Fruit fly (Drosophila melanogaster) Kc167 (cell line): Measurements from ENCODE around the gene CG9147.

Experiments used
- Myc ChIP-seq: fragments of >200 bp; optimal IDR thresholded peaks from 2 replicates; lab custom pipeline; 2017; ENCODE audit warnings: missing external identifiers
- Sin3A ChIP-seq: fragments of >200 bp; optimal IDR thresholded peaks from 2 replicates; lab custom pipeline; 2018; ENCODE audit warnings: missing external identifiers
- h ChIP-seq: fragments of >200 bp; optimal IDR thresholded peaks from 3 replicates; lab custom pipeline; 2018; ENCODE audit warnings: missing external identifiers
- insv ChIP-seq: fragments of >200 bp; optimal IDR thresholded peaks from 3 replicates; lab custom pipeline; 2018; ENCODE audit warnings: missing external identifiers
- psq ChIP-seq: fragments of >200 bp; optimal IDR thresholded peaks from 2 replicates; lab custom pipeline; 2017; ENCODE audit warnings: missing external identifiers
- ttk ChIP-seq: sonication (Bioruptor generic); optimal IDR thresholded peaks from 2 replicates; lab custom pipeline; 2017; ENCODE audit warnings: missing external identifiers

The CG9147 gene

DNA sequence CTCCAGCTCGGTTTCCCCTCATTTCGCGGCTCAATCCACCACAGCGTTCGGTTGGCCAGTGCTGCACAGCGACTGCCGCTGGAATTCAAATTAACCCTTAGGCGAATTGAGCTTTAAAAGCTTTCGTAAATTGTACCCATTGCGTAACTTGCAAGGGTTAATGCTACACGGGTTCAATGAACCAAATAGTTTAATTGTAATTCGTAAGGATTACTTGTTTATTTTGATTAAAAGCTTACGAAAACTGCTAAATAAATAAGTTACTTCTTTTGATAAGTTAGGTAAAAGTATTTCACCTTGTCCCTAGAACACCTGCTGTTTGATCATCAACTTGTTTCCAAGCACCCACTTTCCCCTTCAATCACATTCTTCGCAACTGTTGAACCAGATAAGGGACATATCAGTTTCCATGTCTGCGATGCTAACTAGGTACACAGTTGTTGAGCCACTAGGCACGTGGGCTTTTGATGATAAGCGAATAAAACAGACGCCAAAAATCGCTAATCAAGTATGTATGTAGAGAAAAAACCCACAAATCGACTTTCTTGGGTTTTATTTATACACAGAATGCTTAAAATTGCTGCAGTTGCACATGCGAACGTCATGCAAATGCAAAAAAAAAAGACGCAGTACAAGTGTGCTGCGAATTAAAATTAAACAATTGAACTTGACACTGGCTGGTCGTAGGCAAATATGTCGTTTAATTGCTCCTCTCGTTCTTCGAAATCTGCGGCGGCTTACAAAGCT lies 19.7 kb upstream of the CG9147 start, which contains the start of gene Pfas:
Gene Pfas (minus strand): TSS at position 79 of the 747 bp plus-strand sequence.
- no peak for TF ChIP-seq psq (lab: Kevin White, UChicago)
- no peak for TF ChIP-seq ttk (lab: Kevin White, UChicago)
- no peak for TF ChIP-seq h (lab: Kevin White, UChicago)
- TF ChIP-seq Sin3A = no peak
- no peak for TF ChIP-seq insv (lab: Kevin White, UChicago)
- TF ChIP-seq Myc (lab: Kevin White, UChicago) = no peak

DNA sequence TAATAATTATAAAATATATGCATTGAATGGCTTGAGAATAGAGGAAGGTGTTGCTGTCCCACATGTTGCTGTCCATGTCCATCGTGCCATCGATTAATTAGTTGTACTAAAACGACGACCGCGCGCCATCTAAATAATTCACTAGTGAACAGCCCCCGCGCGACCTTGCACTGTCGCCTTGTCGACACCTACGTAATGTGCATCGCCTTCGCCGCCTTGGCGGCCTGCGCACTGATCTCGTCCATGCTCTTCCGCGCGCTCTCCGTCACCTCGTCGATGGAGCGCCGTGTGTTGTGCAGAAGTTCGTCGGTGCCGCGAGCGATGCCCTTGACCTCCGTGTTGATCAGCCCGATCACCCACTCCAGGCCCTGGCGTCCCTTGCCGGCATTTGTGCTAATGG lies 18.9 kb upstream of the CG9147 start:
- TF ChIP-seq Myc (lab: Kevin White, UChicago) = no peak
- TF ChIP-seq psq (lab: Kevin White, UChicago) = no peak

dm6 chr2L:6047528-6048160 lies 18.2 kb upstream of the CG9147 start, which contains the start of gene IPIP:
Gene IPIP, plus strand, starts transcription at chr2L:6048002.
- TF ChIP-seq psq (lab: Kevin White, UChicago) (no peak), h (lab: Kevin White, UChicago) (no peak), insv (lab: Kevin White, UChicago) (no peak)

DNA sequence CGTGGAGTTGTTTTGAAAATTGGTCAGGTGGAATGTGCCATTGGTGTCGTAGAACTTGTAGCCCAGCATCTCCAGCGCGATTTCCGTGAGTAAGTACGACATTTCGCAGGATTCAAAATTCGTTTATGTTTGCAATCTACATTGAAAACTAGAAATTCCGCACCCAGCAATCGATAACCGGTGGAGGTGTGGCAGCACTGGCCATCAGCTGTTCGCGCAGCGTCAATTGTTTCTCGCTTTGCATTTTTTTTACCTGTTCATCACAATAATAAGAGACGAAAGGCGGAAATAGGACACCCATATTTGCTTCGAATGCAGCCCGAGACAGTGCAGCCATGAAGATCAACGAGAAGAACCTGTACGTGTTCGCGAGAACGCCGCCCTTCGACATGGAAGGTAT lies 17.3 kb upstream of the CG9147 start, which contains the start of the genes CG34179 and slmo:
Gene CG34179 (minus strand): TSS at position 165 of the 400 bp plus-strand sequence.
Gene slmo (minus strand): TSS at position 165 of the 400 bp plus-strand sequence.
- TF ChIP-seq ttk (lab: Kevin White, UChicago) = no peak
- no peak for TF ChIP-seq Myc (lab: Kevin White, UChicago)

- TF ChIP-seq insv (lab: Kevin White, UChicago) = no peak
- no peak for TF ChIP-seq Sin3A
- TF ChIP-seq psq (lab: Kevin White, UChicago) = no peak
- TF ChIP-seq h (lab: Kevin White, UChicago) = no peak
- TF ChIP-seq Myc (lab: Kevin White, UChicago) = no peak
- no peak for TF ChIP-seq ttk (lab: Kevin White, UChicago)
These were observed 15.2 kb upstream of the CG9147 start, which contains the start of gene CG9135 for dm6 chr2L:6050575-6050974. Gene CG9135, plus strand, starts transcription at chr2L:6050800.

DNA sequence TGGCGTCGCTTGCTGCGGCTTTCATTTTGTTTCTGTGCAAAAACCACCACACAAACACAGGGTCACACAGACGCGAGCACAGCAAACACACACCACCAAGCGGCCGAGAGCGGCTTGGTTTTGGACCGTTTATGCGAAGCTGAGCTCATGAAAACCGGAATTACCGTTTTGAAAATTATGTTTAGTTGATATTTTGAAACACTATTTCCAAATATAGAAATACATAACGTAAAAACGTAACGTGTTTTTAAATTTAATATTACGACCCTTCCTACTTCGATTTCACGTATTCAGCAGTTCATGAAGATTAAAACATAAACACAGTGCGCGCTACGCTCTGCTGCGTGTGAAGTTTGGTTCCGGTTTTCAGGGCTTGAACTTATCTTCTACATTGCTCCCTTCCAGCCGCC lies 14.6 kb upstream of the CG9147 start:
- TF ChIP-seq ttk (lab: Kevin White, UChicago) (no peak), Myc (lab: Kevin White, UChicago) (no peak), insv (lab: Kevin White, UChicago) (no peak), psq (lab: Kevin White, UChicago) (no peak), Sin3A (no peak), h (lab: Kevin White, UChicago) (no peak)

DNA sequence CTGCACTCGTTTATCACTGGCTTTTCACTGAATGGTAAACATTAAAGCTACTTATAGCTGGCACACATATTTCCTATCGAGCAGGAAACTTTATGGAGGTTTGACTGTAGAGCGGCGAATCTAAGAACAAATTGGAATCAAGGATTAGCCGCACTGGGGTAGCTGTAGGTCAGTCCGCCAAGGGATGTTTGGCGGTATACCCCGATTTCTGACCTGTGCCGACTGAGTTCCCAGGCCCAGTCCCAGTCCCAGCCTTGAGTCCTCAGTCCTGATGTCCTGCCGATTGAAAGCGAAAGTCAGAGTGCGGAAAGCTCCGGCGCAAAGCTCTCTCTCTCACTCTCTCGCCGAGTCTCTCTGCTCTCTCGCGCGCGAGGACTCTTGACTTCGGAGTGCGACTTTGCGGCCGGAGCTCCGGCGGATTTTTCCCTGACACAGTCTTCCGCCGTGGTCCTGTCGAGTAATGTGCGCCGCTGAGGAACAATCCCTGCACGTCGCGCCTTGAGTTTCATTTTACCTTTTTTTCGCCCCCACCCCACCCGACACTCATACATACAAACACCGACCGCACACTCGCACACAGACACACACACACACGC lies 11.8 kb upstream of the CG9147 start, which contains the start of gene CG13995:
Gene CG13995 (plus strand): TSS at position 429 of the 596 bp plus-strand sequence.
- TF ChIP-seq h (lab: Kevin White, UChicago) (no peak), ttk (lab: Kevin White, UChicago) (no peak), Sin3A (no peak), insv (lab: Kevin White, UChicago) (no peak), Myc (lab: Kevin White, UChicago) (no peak), psq (lab: Kevin White, UChicago) (no peak)

DNA sequence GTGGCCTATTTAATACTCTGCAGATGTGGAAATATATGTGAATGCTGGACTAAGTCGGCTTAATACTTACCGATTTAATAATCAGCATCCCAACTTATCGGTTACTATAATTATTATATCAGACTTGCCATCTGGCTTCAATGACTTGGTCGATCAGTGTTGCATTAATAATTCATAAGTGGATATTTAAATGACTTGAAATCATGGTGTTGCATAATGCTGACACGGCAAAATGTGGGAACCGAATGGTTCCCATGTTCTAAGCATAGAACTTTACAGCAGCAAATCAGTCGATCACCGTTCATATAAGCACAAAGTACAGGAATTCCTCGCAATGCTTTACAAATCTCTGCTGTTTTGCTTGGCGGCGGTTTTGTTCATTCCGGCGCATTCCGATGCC lies 5.6 kb upstream of the CG9147 start, which contains the start of gene CG34180:
Gene CG34180 (plus strand): TSS at position 301 of the 400 bp plus-strand sequence.
- TF ChIP-seq h (lab: Kevin White, UChicago) = no peak
- no peak for TF ChIP-seq insv (lab: Kevin White, UChicago)
- TF ChIP-seq psq (lab: Kevin White, UChicago) = no peak
- no peak for TF ChIP-seq Sin3A
- TF ChIP-seq Myc (lab: Kevin White, UChicago) = no peak
- no peak for TF ChIP-seq ttk (lab: Kevin White, UChicago)

- no peak for TF ChIP-seq Sin3A
- TF ChIP-seq h (lab: Kevin White, UChicago) = no peak
- no peak for TF ChIP-seq ttk (lab: Kevin White, UChicago)
- no peak for TF ChIP-seq Myc (lab: Kevin White, UChicago)
- no peak for TF ChIP-seq psq (lab: Kevin White, UChicago)
- no peak for TF ChIP-seq insv (lab: Kevin White, UChicago)
These were observed 3.3 kb upstream of the CG9147 start, which contains the start of the genes ND-51 and CG13994 for dm6 chr2L:6062382-6063082. Gene ND-51, minus strand, starts transcription at chr2L:6062757. Gene CG13994, plus strand, starts transcription at chr2L:6062989.

DNA sequence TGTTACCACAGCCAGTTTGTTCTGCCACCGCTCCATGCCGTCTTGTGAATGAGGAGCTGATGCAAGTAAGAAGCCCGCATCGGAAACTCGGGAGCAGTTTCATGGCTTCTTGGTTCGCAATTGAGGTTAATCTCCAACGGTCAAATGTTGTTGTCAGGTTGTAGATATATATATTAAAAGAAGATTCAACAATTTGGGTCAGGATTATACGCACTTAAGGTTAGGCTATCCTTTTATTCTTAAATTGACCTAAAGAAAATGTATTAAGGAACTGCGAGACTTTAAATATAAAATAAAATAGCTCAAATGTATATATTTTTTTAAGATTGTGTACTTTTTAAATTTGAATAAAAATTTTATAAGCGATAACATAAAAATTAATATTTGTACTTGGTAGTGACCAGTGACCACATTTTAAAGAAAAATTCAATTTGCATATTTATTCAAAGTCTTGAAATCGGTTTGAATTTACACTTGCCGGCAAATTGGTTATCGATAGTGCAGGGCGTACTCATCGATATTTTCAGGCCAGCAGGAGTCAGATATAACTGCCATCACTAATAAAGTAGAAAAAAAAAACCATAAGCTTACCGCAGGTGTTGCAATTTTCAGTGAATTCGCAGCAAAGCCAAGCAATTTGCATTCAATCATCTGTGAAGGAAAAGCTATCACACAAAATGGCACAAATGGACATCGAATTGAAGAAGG lies 2.9 kb downstream of the CG9147 start, which contains the start of the genes CG9150 and Pfdn1:
Gene CG9150 (minus strand): TSS at position 51 of the 708 bp plus-strand sequence.
Gene Pfdn1 (plus strand): TSS at position 536 of the 708 bp plus-strand sequence.
- TF ChIP-seq h (lab: Kevin White, UChicago) = no peak
- no peak for TF ChIP-seq psq (lab: Kevin White, UChicago)
- no peak for TF ChIP-seq Sin3A
- TF ChIP-seq insv (lab: Kevin White, UChicago) = no peak
- TF ChIP-seq ttk (lab: Kevin White, UChicago) = no peak
- no peak for TF ChIP-seq Myc (lab: Kevin White, UChicago)
